Worm (Caenorhabditis elegans) whole organism, L1 larva: ENCODE measurements around the gene pho-10.

ENCODE experiments used
- C04F5.9 ChIP-seq: sonication (generic microtip); optimal IDR thresholded peaks from 2 replicates; lab custom pipeline; 2016; ENCODE audit warnings: missing genetic modification characterization, missing compliant biosample characterization
- aha-1 ChIP-seq: fragments of 150-350 bp; optimal IDR thresholded peaks from 2 replicates; lab custom pipeline; 2014; ENCODE audit warnings: missing biosample characterization, missing genetic modification characterization
- aly-2 ChIP-seq: fragments of 150-350 bp; optimal IDR thresholded peaks from 2 replicates; lab custom pipeline; 2014; ENCODE audit warnings: missing biosample characterization, missing genetic modification characterization
- ama-1 ChIP-seq: fragments of 150-350 bp; optimal IDR thresholded peaks from 2 replicates; lab custom pipeline; 2014
- blmp-1 ChIP-seq: fragments of 150-350 bp; optimal IDR thresholded peaks from 2 replicates; lab custom pipeline; 2014; ENCODE audit warnings: missing biosample characterization, missing genetic modification characterization
- ceh-8 ChIP-seq: fragments of 200-800 bp; sonication (Bioruptor generic); optimal IDR thresholded peaks from 2 replicates; lab custom pipeline; 2018; ENCODE audit warnings: mild to moderate bottlenecking, missing genetic modification characterization, moderate library complexity, missing compliant biosample characterization
- ceh-88 ChIP-seq: fragments of 200-800 bp; sonication (Bioruptor generic); IDR thresholded peaks from 2 replicates; pipeline ENCODE4 v1.3.6; 2022; ENCODE audit warnings: missing genetic modification characterization, missing compliant biosample characterization
- efl-1 ChIP-seq, 4 experiments: fragments of 150-350 bp; optimal IDR thresholded peaks in 3 of 4; peaks in 1 of 4; 1 replicate in 1 of 4; 2 replicates in 3 of 4; lab custom pipeline; 2014; ENCODE audit warnings: missing biosample characterization in 2 of 4, missing genetic modification characterization in 2 of 4, missing genetic modification reagents in 2 of 4
- efl-3 ChIP-seq: fragments of 200-800 bp; sonication (Bioruptor generic); optimal IDR thresholded peaks from 2 replicates; lab custom pipeline; 2018; ENCODE audit warnings: mild to moderate bottlenecking, missing genetic modification characterization, missing compliant biosample characterization
- egl-27 ChIP-seq, 2 experiments: fragments of 150-350 bp in 1 of 2; sonication (generic microtip); optimal IDR thresholded peaks; 3 replicates each; lab custom pipeline; 2017 to 2018; ENCODE audit warnings: missing biosample characterization in 2 of 2, missing genetic modification characterization in 2 of 2, missing genetic modification reagents in 2 of 2
- ets-5 ChIP-seq: fragments of 200-800 bp; sonication (Bioruptor generic); IDR thresholded peaks from 2 replicates; pipeline ENCODE4 v1.3.6; 2022; ENCODE audit warnings: missing genetic modification characterization, missing compliant biosample characterization
- fkh-8 ChIP-seq: sonication (generic microtip); optimal IDR thresholded peaks from 2 replicates; lab custom pipeline; 2016; ENCODE audit warnings: mild to moderate bottlenecking, missing genetic modification characterization, missing compliant biosample characterization
- fos-1 ChIP-seq: fragments of 150-350 bp; optimal IDR thresholded peaks from 2 replicates; lab custom pipeline; 2014; ENCODE audit warnings: missing biosample characterization, missing genetic modification characterization
- hpl-2 ChIP-seq: fragments of 150-350 bp; optimal IDR thresholded peaks from 2 replicates; lab custom pipeline; 2014; ENCODE audit warnings: missing biosample characterization, missing genetic modification reagents, missing genetic modification characterization
- irx-1 ChIP-seq: sonication (generic microtip); optimal IDR thresholded peaks from 2 replicates; lab custom pipeline; 2016; ENCODE audit warnings: missing genetic modification characterization, missing compliant biosample characterization
- jun-1 ChIP-seq: fragments of 150-350 bp; optimal IDR thresholded peaks from 2 replicates; lab custom pipeline; 2014; ENCODE audit warnings: missing biosample characterization, missing genetic modification reagents, missing genetic modification characterization
- lin-13 ChIP-seq: fragments of 150-350 bp; optimal IDR thresholded peaks from 2 replicates; lab custom pipeline; 2014; ENCODE audit warnings: missing biosample characterization, missing genetic modification reagents, missing genetic modification characterization
- lin-14 ChIP-seq: fragments of 200-800 bp; sonication (Bioruptor generic); optimal IDR thresholded peaks from 2 replicates; lab custom pipeline; 2018; ENCODE audit warnings: mild to moderate bottlenecking, missing genetic modification characterization, moderate library complexity, missing compliant biosample characterization
- lin-15B ChIP-seq: fragments of 150-350 bp; sonication (generic microtip); optimal IDR thresholded peaks from 3 replicates; lab custom pipeline; 2014; ENCODE audit warnings: missing biosample characterization, missing genetic modification characterization
- lin-35 ChIP-seq, 2 experiments: fragments of 150-350 bp; optimal IDR thresholded peaks; 2 replicates each; lab custom pipeline; 2014; ENCODE audit warnings: missing biosample characterization in 2 of 2, missing genetic modification characterization in 2 of 2, missing genetic modification reagents in 2 of 2
- lin-39 ChIP-seq: fragments of 150-350 bp; optimal IDR thresholded peaks from 2 replicates; lab custom pipeline; 2014; ENCODE audit warnings: missing biosample characterization, missing genetic modification reagents, missing genetic modification characterization
- mab-9 ChIP-seq: fragments of 200-800 bp; sonication (Bioruptor generic); IDR thresholded peaks from 2 replicates; pipeline ENCODE4 v1.3.6; 2022; ENCODE audit warnings: missing genetic modification reagents, missing genetic modification characterization, missing compliant biosample characterization
- mef-2 ChIP-seq: fragments of 150-350 bp; optimal IDR thresholded peaks from 2 replicates; lab custom pipeline; 2014; ENCODE audit warnings: missing biosample characterization, missing genetic modification characterization
- nhr-11 ChIP-seq: fragments of 150-350 bp; optimal IDR thresholded peaks from 2 replicates; lab custom pipeline; 2014; ENCODE audit warnings: missing biosample characterization, missing genetic modification characterization
- nhr-12 ChIP-seq: sonication (generic microtip); optimal IDR thresholded peaks from 2 replicates; lab custom pipeline; 2017; ENCODE audit warnings: missing biosample characterization, missing genetic modification characterization
- nhr-237 ChIP-seq: fragments of 150-350 bp; optimal IDR thresholded peaks from 2 replicates; lab custom pipeline; 2014; ENCODE audit warnings: missing biosample characterization, missing genetic modification characterization
- nhr-28 ChIP-seq: fragments of 150-350 bp; optimal IDR thresholded peaks from 2 replicates; lab custom pipeline; 2014; ENCODE audit warnings: missing biosample characterization, missing genetic modification characterization
- nhr-76 ChIP-seq: sonication (generic microtip); optimal IDR thresholded peaks from 2 replicates; lab custom pipeline; 2017; ENCODE audit warnings: missing biosample characterization, missing genetic modification characterization
- pax-3 ChIP-seq: fragments of 200-800 bp; sonication (Bioruptor generic); optimal IDR thresholded peaks from 2 replicates; lab custom pipeline; 2018; ENCODE audit warnings: mild to moderate bottlenecking, missing genetic modification characterization, moderate library complexity, missing compliant biosample characterization
- sptf-1 ChIP-seq: fragments of 150-350 bp; optimal IDR thresholded peaks from 2 replicates; lab custom pipeline; 2014; ENCODE audit warnings: missing biosample characterization, missing genetic modification characterization
- tbx-2 ChIP-seq: sonication (generic microtip); optimal IDR thresholded peaks from 2 replicates; lab custom pipeline; 2016; ENCODE audit warnings: missing genetic modification characterization, missing compliant biosample characterization
- tlp-1 ChIP-seq: fragments of 150-350 bp; optimal IDR thresholded peaks from 2 replicates; lab custom pipeline; 2014; ENCODE audit warnings: missing biosample characterization, missing genetic modification characterization
- unc-30 ChIP-seq: sonication (generic microtip); optimal IDR thresholded peaks from 2 replicates; lab custom pipeline; 2017; ENCODE audit warnings: missing biosample characterization, missing genetic modification characterization
- unc-62 ChIP-seq: fragments of 150-350 bp; optimal IDR thresholded peaks from 2 replicates; lab custom pipeline; 2014; ENCODE audit warnings: missing biosample characterization, missing genetic modification reagents, missing genetic modification characterization
- unc-86 ChIP-seq: sonication (generic microtip); optimal IDR thresholded peaks from 2 replicates; lab custom pipeline; 2016; ENCODE audit warnings: missing genetic modification characterization, missing compliant biosample characterization
- xbp-1 ChIP-seq: sonication (generic microtip); optimal IDR thresholded peaks from 2 replicates; lab custom pipeline; 2016; ENCODE audit warnings: missing genetic modification characterization, missing compliant biosample characterization
- zag-1 ChIP-seq: fragments of 150-350 bp; optimal IDR thresholded peaks from 2 replicates; lab custom pipeline; 2014; ENCODE audit warnings: missing biosample characterization, missing genetic modification characterization
- ztf-4 ChIP-seq: fragments of 150-350 bp; optimal IDR thresholded peaks from 2 replicates; lab custom pipeline; 2014; ENCODE audit warnings: missing biosample characterization, missing genetic modification characterization

Gene pho-10

DNA sequence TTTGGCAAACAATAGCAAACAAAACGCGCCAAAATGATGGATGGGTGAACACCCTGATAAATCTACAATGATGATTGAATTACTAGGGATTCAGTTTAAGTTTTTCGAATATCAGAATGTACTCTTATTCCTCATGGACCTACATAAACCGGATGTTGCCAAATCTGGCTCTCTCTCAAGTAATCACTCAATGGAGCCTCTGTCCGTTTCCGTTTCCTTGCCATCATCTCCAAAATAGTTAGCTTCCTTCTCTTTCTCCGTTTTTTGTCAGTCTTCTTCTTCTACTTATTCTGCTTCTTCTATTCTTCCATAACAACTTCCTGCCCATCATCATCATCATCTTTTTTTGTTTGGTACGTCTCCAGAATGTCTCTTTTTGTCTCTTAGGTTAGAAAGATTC, 45.0 kb upstream of the pho-10 start:
- TF ChIP-seq tlp-1 (tag; lab: Kevin White, UChicago) = no peak
- no peak for TF ChIP-seq ceh-8 (GFP tag; lab: Kevin White, UChicago)
- peak; percentile 37 for TF ChIP-seq tbx-2 (tag; lab: Kevin White, UChicago)
- TF ChIP-seq hpl-2 (GFP tag; lab: Kevin White, UChicago) = no peak
- TF ChIP-seq fos-1 = no peak
- no peak for TF ChIP-seq blmp-1

DNA sequence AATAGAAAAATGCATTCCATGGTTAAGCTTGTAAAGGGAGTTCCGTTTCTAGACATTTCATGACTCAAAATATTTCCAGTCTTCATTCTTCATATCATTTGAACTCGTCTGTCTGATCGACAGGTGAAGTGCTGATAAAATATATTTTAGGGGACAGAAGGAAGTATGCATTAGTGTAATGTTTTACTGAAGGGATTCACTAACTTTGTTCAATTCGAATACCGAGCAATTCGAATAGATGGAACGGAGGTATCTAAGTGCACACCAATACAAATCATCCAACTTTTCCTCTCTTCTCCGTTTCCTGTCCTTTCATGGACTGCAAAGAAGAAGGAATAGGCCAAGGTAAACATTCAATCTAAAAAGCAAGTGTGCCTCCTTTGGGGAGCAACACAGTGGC, 43.4 kb upstream of the pho-10 start:
- TF ChIP-seq nhr-11 (tag; lab: Kevin White, UChicago) (no peak), lin-39 (tag; lab: Kevin White, UChicago) (no peak), efl-3 (GFP tag; lab: Kevin White, UChicago) (no peak), tlp-1 (tag; lab: Kevin White, UChicago) (no peak), sptf-1 (tag; lab: Kevin White, UChicago) (no peak), mef-2 (no peak), fos-1 (no peak), nhr-28 (no peak), nhr-76 (tag; lab: Kevin White, UChicago) (no peak), unc-62 (no peak), lin-15B (no peak), pax-3 (tag; lab: Kevin White, UChicago) (no peak), lin-13 (GFP tag; lab: Kevin White, UChicago) (no peak), jun-1 (no peak), lin-35 (GFP tag; optimal IDR thresholded peaks at IDR 0.05; lab: Kevin White, UChicago) (no peak), xbp-1 (no peak)

DNA sequence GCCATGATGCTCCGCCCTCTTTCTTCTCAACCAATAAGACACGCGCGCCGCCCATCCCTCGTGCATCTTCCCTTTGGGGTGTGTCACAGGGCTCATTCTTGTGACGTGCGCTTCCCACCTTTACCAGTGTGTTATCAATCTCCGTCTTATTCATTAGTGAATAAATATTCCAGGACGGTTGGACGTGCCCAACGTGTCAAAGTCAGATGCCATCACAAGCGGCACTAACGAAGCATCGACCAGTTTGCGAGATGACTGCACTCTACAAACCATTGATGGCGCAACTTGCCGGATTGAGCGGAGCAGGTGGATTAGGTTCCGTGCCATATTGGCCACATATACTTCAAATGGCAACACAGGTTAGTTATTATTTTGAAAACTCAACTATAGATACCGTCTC, 39.8 kb upstream of the pho-10 start:
- TF ChIP-seq unc-86 (tag; lab: Kevin White, UChicago) (no peak), ama-1 (lab: Kevin White, UChicago) (no peak), mab-9 (no peak)

DNA sequence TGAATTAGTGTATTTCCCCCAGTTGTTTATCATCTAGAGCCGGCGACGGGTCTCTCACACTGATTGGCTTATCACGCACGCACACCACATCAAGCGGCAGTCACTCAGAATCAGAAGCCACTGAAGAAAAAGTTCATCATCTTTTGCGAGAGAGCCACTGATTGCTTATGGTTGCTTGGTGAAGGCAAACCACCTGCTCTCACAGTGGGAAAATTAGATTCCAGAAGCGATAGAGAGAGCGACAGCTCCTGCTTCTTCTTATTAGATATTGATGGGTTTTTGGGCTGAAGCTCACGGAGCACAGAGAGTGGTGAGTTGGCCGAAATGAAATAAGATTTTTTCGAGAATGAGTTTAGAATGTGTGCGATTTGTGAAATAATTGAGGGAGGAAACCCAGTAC, 35.7 kb upstream of the pho-10 start:
- no peak for TF ChIP-seq lin-14 (GFP tag; lab: Kevin White, UChicago)
- no peak for TF ChIP-seq ets-5
- no peak for TF ChIP-seq aha-1 (tag; lab: Kevin White, UChicago)
- no peak for TF ChIP-seq ztf-4
- no peak for TF ChIP-seq aly-2 (tag; lab: Kevin White, UChicago)
- TF ChIP-seq nhr-237 (tag; lab: Kevin White, UChicago) = no peak
- peak; percentile 36 for TF ChIP-seq fkh-8

DNA sequence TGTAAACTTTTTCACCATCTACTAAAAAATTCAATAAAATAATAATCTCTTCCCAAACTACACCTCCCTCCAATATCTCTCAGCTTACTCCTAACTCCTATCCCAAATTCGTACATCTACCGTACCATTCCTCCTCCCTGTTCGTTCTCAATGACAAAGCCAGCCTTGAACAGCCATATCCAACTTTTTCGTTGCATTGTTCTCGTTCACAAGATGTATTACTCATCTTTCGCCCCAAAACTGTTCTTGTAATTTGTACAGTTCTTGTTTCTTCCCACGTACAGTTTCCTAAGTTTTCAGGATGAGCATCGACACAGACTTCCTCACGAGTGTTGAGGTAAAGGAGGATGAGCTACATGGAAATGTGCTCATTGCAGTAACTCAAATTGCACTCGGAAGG, 34.5 kb upstream of the pho-10 start, which contains the start of gene egl-43:
Gene egl-43, plus strand, starts transcription at position 301 of the 400 bp plus-strand sequence.
- TF ChIP-seq lin-13 (GFP tag; lab: Kevin White, UChicago) = no peak
- no peak for TF ChIP-seq aly-2 (tag; lab: Kevin White, UChicago)
- no peak for TF ChIP-seq nhr-28
- TF ChIP-seq ets-5 = no peak
- TF ChIP-seq fos-1 = no peak
- no peak for TF ChIP-seq nhr-237 (tag; lab: Kevin White, UChicago)
- no peak for TF ChIP-seq ama-1 (lab: Kevin White, UChicago)
- TF ChIP-seq ceh-88 = no peak
- no peak for TF ChIP-seq C04F5.9 (tag; lab: Kevin White, UChicago)
- TF ChIP-seq irx-1 (tag; lab: Kevin White, UChicago) = no peak
- no peak for TF ChIP-seq zag-1 (tag; lab: Kevin White, UChicago)
- no peak for TF ChIP-seq egl-27 (tag; optimal IDR thresholded peaks at IDR 0.05; lab: Kevin White, UChicago)
- no peak for TF ChIP-seq unc-30
- no peak for TF ChIP-seq blmp-1
- no peak for TF ChIP-seq nhr-12 (tag; lab: Kevin White, UChicago)
- no peak for TF ChIP-seq tbx-2 (tag; lab: Kevin White, UChicago)
- no peak for TF ChIP-seq efl-1 (optimal IDR thresholded peaks at IDR 0.05; lab: Kevin White, UChicago)
- no peak for TF ChIP-seq efl-1 (GFP tag; optimal IDR thresholded peaks at IDR 0.05 in 1 of 2; lab: Kevin White, UChicago)
- TF ChIP-seq unc-86 (tag; lab: Kevin White, UChicago) = no peak
